Worm (Caenorhabditis elegans) whole organism, L4 larva: ENCODE results near the gene clec-208.

Experiments
- Y75B8A.6 ChIP-seq: fragments of 200-800 bp; sonication (Bioruptor generic); IDR thresholded peaks from 2 replicates; pipeline ENCODE4 v1.3.6; 2022; ENCODE audit warnings: missing genetic modification reagents, missing genetic modification characterization, missing compliant biosample characterization
- nhr-76 ChIP-seq: fragments of 150-350 bp; optimal IDR thresholded peaks from 2 replicates; lab custom pipeline; 2014; ENCODE audit warnings: missing biosample characterization, missing genetic modification characterization
- pqm-1 ChIP-seq: sonication (generic microtip); optimal IDR thresholded peaks from 2 replicates; lab custom pipeline; 2017; ENCODE audit warnings: missing biosample characterization, missing genetic modification characterization
- skn-1 ChIP-seq: fragments of 150-350 bp; optimal IDR thresholded peaks from 2 replicates; lab custom pipeline; 2014; ENCODE audit warnings: missing biosample characterization, missing genetic modification characterization
- unc-130 ChIP-seq: sonication (generic microtip); optimal IDR thresholded peaks from 2 replicates; lab custom pipeline; 2016; ENCODE audit warnings: missing genetic modification reagents, missing genetic modification characterization, missing compliant biosample characterization
- unc-62 ChIP-seq, 3 experiments: fragments of 150-350 bp in 1 of 3; sonication (generic microtip); optimal IDR thresholded peaks in 2 of 3; peaks in 1 of 3; 1 replicate in 1 of 3; 2 replicates in 2 of 3; lab custom pipeline; 2014 to 2017; ENCODE audit warnings: missing biosample characterization in 3 of 3, missing genetic modification characterization in 3 of 3, missing genetic modification reagents in 3 of 3, missing genotype in 1 of 3

- TF ChIP-seq unc-130 (GFP tag; lab: Kevin White, UChicago) (no peak), nhr-76 (tag; lab: Kevin White, UChicago) (no peak), Y75B8A.6 (no peak), pqm-1 (tag; lab: Kevin White, UChicago) (no peak), skn-1 (tag; lab: Kevin White, UChicago) (no peak), unc-62 (GFP tag; optimal IDR thresholded peaks at IDR 0.05 in 1 of 2; lab: Kevin White, UChicago) (no peak), unc-62 (tag; optimal IDR thresholded peaks at IDR 0.05; lab: Kevin White, UChicago) (no peak)
Measured at ce11 chrV:2146044-2146443, 48.3 kb downstream of the clec-208 start, which contains the start of gene str-52.
